Fruit fly (Drosophila melanogaster) whole organism, wandering third instar larva: ENCODE data around the gene S1P.

Source experiments
- CG32264 ChIP-seq: fragments of 200-800 bp; sonication (Bioruptor generic); optimal IDR thresholded peaks from 2 replicates; lab custom pipeline; 2016; ENCODE audit warnings: missing biosample characterization, missing genetic modification characterization
- CG9705 ChIP-seq: fragments of 200-800 bp; sonication (Bioruptor generic); optimal IDR thresholded peaks from 2 replicates; lab custom pipeline; 2018; ENCODE audit warnings: missing biosample characterization, mild to moderate bottlenecking, missing genetic modification characterization
- CrebA ChIP-seq: fragments of 200-800 bp; sonication (Bioruptor generic); optimal IDR thresholded peaks from 2 replicates; lab custom pipeline; 2016; ENCODE audit warnings: missing biosample characterization, mild to moderate bottlenecking, missing genetic modification characterization, borderline replicate concordance
- Dfd ChIP-seq: fragments of >200 bp; optimal IDR thresholded peaks from 2 replicates; lab custom pipeline; 2017; ENCODE audit warnings: missing biosample characterization, missing genetic modification characterization
- Dif ChIP-seq: fragments of 200-275, 200-300 bp; sonication (Bioruptor generic); optimal IDR thresholded peaks from 2 replicates; lab custom pipeline; 2018; ENCODE audit warnings: missing biosample characterization, missing genetic modification characterization; ENCODE audit not compliant: partially characterized antibody
- GATAd ChIP-seq: sonication (Bioruptor generic); optimal IDR thresholded peaks from 2 replicates; lab custom pipeline; 2016; ENCODE audit warnings: missing biosample characterization, missing genetic modification characterization
- HLH106 ChIP-seq: fragments of 200-800 bp; optimal IDR thresholded peaks from 3 replicates; lab custom pipeline; 2019; ENCODE audit warnings: missing biosample characterization, mild to moderate bottlenecking, missing genetic modification characterization, moderate library complexity
- Hnf4 ChIP-seq: fragments of 200-800 bp; sonication (Bioruptor generic); optimal IDR thresholded peaks from 2 replicates; lab custom pipeline; 2016; ENCODE audit warnings: missing biosample characterization, mild to moderate bottlenecking, missing genetic modification characterization
- Hr78 ChIP-seq: fragments of >200 bp; optimal IDR thresholded peaks from 2 replicates; lab custom pipeline; 2017; ENCODE audit warnings: missing biosample characterization, missing genetic modification characterization
- Jra ChIP-seq: sonication (Bioruptor generic); optimal IDR thresholded peaks from 2 replicates; lab custom pipeline; 2016; ENCODE audit warnings: missing biosample characterization, missing genetic modification characterization
- Mio ChIP-seq: sonication (Bioruptor generic); optimal IDR thresholded peaks from 2 replicates; lab custom pipeline; 2016; ENCODE audit warnings: missing biosample characterization, missing genetic modification characterization
- Myc ChIP-seq: fragments of >200 bp; optimal IDR thresholded peaks from 2 replicates; lab custom pipeline; 2017
- N ChIP-seq: fragments of >200 bp; optimal IDR thresholded peaks from 2 replicates; lab custom pipeline; 2018; ENCODE audit warnings: missing biosample characterization, missing external identifiers, missing genetic modification characterization
- OdsH ChIP-seq: fragments of 200-800 bp; sonication (Bioruptor generic); optimal IDR thresholded peaks from 2 replicates; lab custom pipeline; 2016; ENCODE audit warnings: missing biosample characterization, mild to moderate bottlenecking, missing genetic modification characterization
- Rel ChIP-seq, 2 experiments: fragments of 200-800 bp; sonication (Bioruptor generic) in 1 of 2; optimal IDR thresholded peaks; 2 replicates in 1 of 2; 3 replicates in 1 of 2; lab custom pipeline; 2016 to 2019; ENCODE audit warnings: mild to moderate bottlenecking in 2 of 2, missing biosample characterization in 2 of 2, missing genetic modification characterization in 2 of 2, moderate library complexity in 1 of 2
- Sp1 ChIP-seq: fragments of 200-800 bp; sonication (Bioruptor generic); optimal IDR thresholded peaks from 3 replicates; lab custom pipeline; 2019; ENCODE audit warnings: missing biosample characterization, mild to moderate bottlenecking, missing genetic modification characterization, moderate library complexity
- Vsx2 ChIP-seq: fragments of 200-300, 225-300 bp; sonication (Bioruptor generic); optimal IDR thresholded peaks from 2 replicates; lab custom pipeline; 2018; ENCODE audit warnings: missing biosample characterization, missing genetic modification characterization; ENCODE audit not compliant: partially characterized antibody
- br ChIP-seq: fragments of 200-800 bp; sonication (Bioruptor generic); optimal IDR thresholded peaks from 2 replicates; lab custom pipeline; 2016; ENCODE audit warnings: missing biosample characterization, missing genetic modification characterization
- brk ChIP-seq: fragments of 200-800 bp; sonication (Bioruptor generic); optimal IDR thresholded peaks from 2 replicates; lab custom pipeline; 2016; ENCODE audit warnings: missing biosample characterization, mild to moderate bottlenecking, missing genetic modification characterization
- dl ChIP-seq, 2 experiments: fragments of 175-275, 200-275 bp in 1 of 2; fragments of 200-275 bp in 1 of 2; sonication (Bioruptor generic); optimal IDR thresholded peaks; lab custom pipeline; 2018; ENCODE audit warnings: mild to moderate bottlenecking in 2 of 2, missing biosample characterization in 2 of 2, missing genetic modification characterization in 2 of 2, moderate library complexity in 2 of 2; ENCODE audit not compliant: partially characterized antibody in 2 of 2, insufficient read depth in 1 of 2
- dmrt93B ChIP-seq: fragments of 200-800 bp; sonication (Bioruptor generic); optimal IDR thresholded peaks from 2 replicates; lab custom pipeline; 2018; ENCODE audit warnings: missing biosample characterization, mild to moderate bottlenecking, missing genetic modification characterization
- dsf ChIP-seq: sonication (Bioruptor generic); optimal IDR thresholded peaks from 2 replicates; lab custom pipeline; 2016; ENCODE audit warnings: missing biosample characterization, missing genetic modification characterization, borderline replicate concordance
- ey ChIP-seq: fragments of 200-800 bp; sonication (Bioruptor generic); optimal IDR thresholded peaks from 2 replicates; lab custom pipeline; 2016; ENCODE audit warnings: missing biosample characterization, missing genetic modification characterization
- fru ChIP-seq: fragments of 200-800 bp; sonication (Bioruptor generic); optimal IDR thresholded peaks from 3 replicates; lab custom pipeline; 2016; ENCODE audit warnings: missing biosample characterization, mild to moderate bottlenecking, missing genetic modification characterization
- h ChIP-seq: fragments of 200-800 bp; sonication (Bioruptor generic); optimal IDR thresholded peaks from 3 replicates; lab custom pipeline; 2016; ENCODE audit warnings: missing biosample characterization, mild to moderate bottlenecking, missing genetic modification characterization
- jim ChIP-seq: fragments of 175-275, 200-325 bp; sonication (Bioruptor generic); optimal IDR thresholded peaks from 2 replicates; lab custom pipeline; 2016; ENCODE audit warnings: missing biosample characterization, mild to moderate bottlenecking, missing genetic modification characterization
- lola ChIP-seq: fragments of >200 bp; optimal IDR thresholded peaks from 2 replicates; lab custom pipeline; 2017; ENCODE audit warnings: missing biosample characterization, missing genetic modification characterization
- pan ChIP-seq: fragments of >200 bp; optimal IDR thresholded peaks from 2 replicates; lab custom pipeline; 2017
- psq ChIP-seq: fragments of 200-800 bp; sonication (Bioruptor generic); optimal IDR thresholded peaks from 3 replicates; lab custom pipeline; 2017; ENCODE audit warnings: missing biosample characterization, mild to moderate bottlenecking, missing genetic modification characterization, moderate library complexity
- rgr ChIP-seq: fragments of 200-800 bp; sonication (Bioruptor generic); optimal IDR thresholded peaks from 3 replicates; lab custom pipeline; 2016; ENCODE audit warnings: missing biosample characterization, mild to moderate bottlenecking, missing genetic modification characterization
- sv ChIP-seq: fragments of 200-800 bp; sonication (Bioruptor generic); optimal IDR thresholded peaks from 3 replicates; lab custom pipeline; 2016; ENCODE audit warnings: missing biosample characterization, missing genetic modification characterization
- tai ChIP-seq: sonication (Bioruptor generic); optimal IDR thresholded peaks from 2 replicates; lab custom pipeline; 2016; ENCODE audit warnings: missing biosample characterization, missing genetic modification characterization
- usp ChIP-seq: fragments of >200 bp; optimal IDR thresholded peaks from 2 replicates; lab custom pipeline; 2017; ENCODE audit warnings: missing biosample characterization, missing genetic modification characterization
- woc ChIP-seq: sonication (Bioruptor generic); optimal IDR thresholded peaks from 2 replicates; lab custom pipeline; 2016; ENCODE audit warnings: missing biosample characterization, mild to moderate bottlenecking, missing genetic modification characterization

S1P gene

dm6 chr3L:21581984-21582383 is 35.2 kb downstream of the S1P start (continued):
- TF ChIP-seq tai (GFP tag; lab: Kevin White, UChicago) (no peak), dmrt93B (no peak), fru (GFP tag; lab: Kevin White, UChicago) (peak; percentile 26), dsf (GFP tag; lab: Kevin White, UChicago) (no peak), Vsx2 (GFP tag; lab: Kevin White, UChicago) (no peak), sv (no peak), Sp1 (GFP tag; lab: Kevin White, UChicago) (peak; percentile 42), rgr (GFP tag; lab: Kevin White, UChicago) (no peak)

- TF ChIP-seq usp (GFP tag; lab: Kevin White, UChicago) (no peak), HLH106 (no peak), GATAd (no peak), woc (GFP tag; lab: Kevin White, UChicago) (peak; percentile 7), br (no peak), Myc (lab: Kevin White, UChicago) (peak; percentile 59), ey (GFP tag; lab: Kevin White, UChicago) (no peak), rgr (GFP tag; lab: Kevin White, UChicago) (no peak)
Observed at dm6 chr3L:21574296-21574745, 42.9 kb downstream of the S1P start.

- TF ChIP-seq lola (no peak), br (no peak), Dif (no peak), OdsH (GFP tag; lab: Kevin White, UChicago) (no peak), Mio (GFP tag; lab: Kevin White, UChicago) (no peak), N (no peak), dl (GFP tag; optimal IDR thresholded peaks at IDR 0.05; lab: Kevin White, UChicago; ENCODE audit: insufficient read depth in 1 of 2, partially characterized antibody in 2 of 2) (no peak), Jra (GFP tag; lab: Kevin White, UChicago) (no peak), rgr (GFP tag; lab: Kevin White, UChicago) (no peak), CrebA (no peak), Hnf4 (no peak), Dfd (GFP tag; lab: Kevin White, UChicago) (no peak), Myc (lab: Kevin White, UChicago) (no peak)
- TF ChIP-seq, all 38 proteins: peak for 0
Observed at dm6 chr3L:21573831-21574230, 43.3 kb downstream of the S1P start, which contains the start of gene EMC10. TSS of gene EMC10 (plus strand) at chr3L:21574131.

- TF ChIP-seq CrebA, result no peak
- TF ChIP-seq ey (GFP tag; lab: Kevin White, UChicago), result peak; percentile 47
- no peak for TF ChIP-seq jim (GFP tag; lab: Kevin White, UChicago)
- TF ChIP-seq rgr (GFP tag; lab: Kevin White, UChicago), result no peak
- peak; percentile 91 for TF ChIP-seq Myc (lab: Kevin White, UChicago)
- no peak for TF ChIP-seq N
- peak; percentile 95 for TF ChIP-seq Vsx2 (GFP tag; lab: Kevin White, UChicago)
- TF ChIP-seq tai (GFP tag; lab: Kevin White, UChicago), result peak; percentile 83
- TF ChIP-seq CG32264 (GFP tag; lab: Kevin White, UChicago), result no peak
- no peak for TF ChIP-seq GATAd
- TF ChIP-seq CG9705 (GFP tag; lab: Kevin White, UChicago), result peak; percentile 56
- no peak for TF ChIP-seq br
- no peak for TF ChIP-seq pan (lab: Kevin White, UChicago)
- no peak for TF ChIP-seq Rel (GFP tag; optimal IDR thresholded peaks at IDR 0.05; lab: Kevin White, UChicago)
- no peak for TF ChIP-seq Rel (tag; optimal IDR thresholded peaks at IDR 0.05; lab: Kevin White, UChicago)
- no peak for TF ChIP-seq h (GFP tag; lab: Kevin White, UChicago)
- TF ChIP-seq dmrt93B, result no peak
- peak; percentile 60 for TF ChIP-seq sv
- TF ChIP-seq Jra (GFP tag; lab: Kevin White, UChicago), result peak; percentile 34
- TF ChIP-seq brk (GFP tag; lab: Kevin White, UChicago), result no peak
- TF ChIP-seq Dif, result peak; percentile 86
- TF ChIP-seq dsf (GFP tag; lab: Kevin White, UChicago), result no peak
- peak; percentile 86 for TF ChIP-seq woc (GFP tag; lab: Kevin White, UChicago)
- TF ChIP-seq Hr78 (GFP tag; lab: Kevin White, UChicago), result no peak
- no peak for TF ChIP-seq Sp1 (GFP tag; lab: Kevin White, UChicago)
- TF ChIP-seq HLH106, result peak; percentile 59
- peak; percentile 18 to 62 for TF ChIP-seq dl (GFP tag; optimal IDR thresholded peaks at IDR 0.05; lab: Kevin White, UChicago; ENCODE audit: insufficient read depth in 1 of 2, partially characterized antibody in 2 of 2)
- TF ChIP-seq Hnf4, result peak; percentile 64
- TF ChIP-seq psq (GFP tag; lab: Kevin White, UChicago), result peak; percentile 40
- TF ChIP-seq OdsH (GFP tag; lab: Kevin White, UChicago), result peak; percentile 45
Observed at dm6 chr3L:21568848-21569372, 48.3 kb downstream of the S1P start, which contains the start of the genes CRIF and SMC5. TSS of gene CRIF (minus strand) at chr3L:21568898. TSS of gene SMC5 (plus strand) at chr3L:21569176.
